Fruit fly (Drosophila melanogaster) whole organism, adult: ENCODE data around the gene CG6527.

ENCODE experiments used
- CG14711 ChIP-seq: fragments of 200-800 bp; sonication (Bioruptor generic); optimal IDR thresholded peaks from 2 replicates; lab custom pipeline; 2018; ENCODE audit warnings: missing biosample characterization, mild to moderate bottlenecking, missing genetic modification characterization, moderate library complexity
- CG33017 ChIP-seq: fragments of 200-800 bp; sonication (Bioruptor generic); optimal IDR thresholded peaks from 2 replicates; lab custom pipeline; 2018; ENCODE audit warnings: missing biosample characterization, mild to moderate bottlenecking, missing genetic modification characterization, moderate library complexity
- CG5204 ChIP-seq: fragments of 200-800 bp; sonication (Bioruptor generic); optimal IDR thresholded peaks from 2 replicates; lab custom pipeline; 2016; ENCODE audit warnings: missing biosample characterization, missing genetic modification characterization
- CG7045 ChIP-seq: fragments of 200-800 bp; sonication (Bioruptor generic); optimal IDR thresholded peaks from 2 replicates; lab custom pipeline; 2017; ENCODE audit warnings: missing biosample characterization, mild to moderate bottlenecking, missing genetic modification characterization
- CG7101 ChIP-seq: fragments of 200-800 bp; sonication (Bioruptor generic); optimal IDR thresholded peaks from 2 replicates; lab custom pipeline; 2018; ENCODE audit warnings: missing biosample characterization, mild to moderate bottlenecking, missing genetic modification characterization, moderate library complexity
- Clk ChIP-seq: fragments of 200-800 bp; sonication (Bioruptor generic); optimal IDR thresholded peaks from 2 replicates; lab custom pipeline; 2017; ENCODE audit warnings: missing biosample characterization, missing genetic modification characterization
- Hr96 ChIP-seq: fragments of 200-800 bp; sonication (Bioruptor generic); optimal IDR thresholded peaks from 2 replicates; lab custom pipeline; 2016; ENCODE audit warnings: missing biosample characterization, missing genetic modification characterization
- Mnt ChIP-seq: fragments of 200-800 bp; sonication (Bioruptor generic); optimal IDR thresholded peaks from 2 replicates; lab custom pipeline; 2016; ENCODE audit warnings: missing biosample characterization, mild to moderate bottlenecking, missing genetic modification characterization
- cic ChIP-seq: fragments of 200-800 bp; sonication (Bioruptor generic); optimal IDR thresholded peaks from 2 replicates; lab custom pipeline; 2017; ENCODE audit warnings: missing biosample characterization, mild to moderate bottlenecking, missing genetic modification characterization, moderate library complexity
- cnc ChIP-seq, 2 experiments: fragments of >200 bp; optimal IDR thresholded peaks; 2 replicates each; lab custom pipeline; 2017
- kay ChIP-seq: fragments of 200-800 bp; sonication (Bioruptor generic); peaks from one replicate; lab custom pipeline; 2016; ENCODE audit warnings: missing biosample characterization, missing genetic modification characterization, borderline replicate concordance
- pad ChIP-seq: fragments of 200-800 bp; sonication (Bioruptor generic); optimal IDR thresholded peaks from 3 replicates; lab custom pipeline; 2017; ENCODE audit warnings: missing biosample characterization, missing genetic modification characterization, mild to moderate bottlenecking, moderate library complexity, missing genetic modification reagents
- tj ChIP-seq: fragments of 200-800 bp; sonication (Bioruptor generic); optimal IDR thresholded peaks from 3 replicates; lab custom pipeline; 2017; ENCODE audit warnings: missing biosample characterization, mild to moderate bottlenecking, missing genetic modification characterization, moderate library complexity
- toe ChIP-seq: fragments of 200-800 bp; sonication (Bioruptor generic); optimal IDR thresholded peaks from 2 replicates; lab custom pipeline; 2016; ENCODE audit warnings: missing biosample characterization, missing genetic modification characterization

DNA sequence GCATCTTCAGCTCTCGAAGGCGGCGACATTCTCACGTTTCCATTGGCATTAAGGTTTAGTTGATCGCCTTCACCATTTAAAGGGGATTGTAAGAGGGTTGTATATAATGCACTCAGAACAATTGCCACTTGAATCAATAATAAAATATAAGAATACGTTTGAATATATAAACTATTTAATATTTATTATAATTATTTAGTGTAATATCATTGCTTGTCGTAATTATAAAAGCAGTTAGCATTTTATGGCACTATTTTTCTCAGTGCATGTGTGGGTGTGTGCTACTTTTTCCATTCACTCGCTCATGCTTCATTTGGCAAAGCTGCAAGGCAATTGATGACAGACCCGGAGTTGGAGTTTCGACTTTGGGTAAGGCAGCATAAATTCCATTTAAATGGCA is 3.4 kb upstream of the CG6527 start:
- TF ChIP-seq cic (GFP tag; lab: Kevin White, UChicago) (no peak), kay (GFP tag; lab: Kevin White, UChicago) (no peak), CG7101 (tag; lab: Kevin White, UChicago) (no peak), CG14711 (no peak), Clk (GFP tag; lab: Kevin White, UChicago) (no peak), CG7045 (GFP tag; lab: Kevin White, UChicago) (no peak), Mnt (GFP tag; lab: Kevin White, UChicago) (no peak), tj (no peak), cnc (optimal IDR thresholded peaks at IDR 0.05; lab: Kevin White, UChicago) (no peak), CG33017 (no peak), CG5204 (GFP tag; lab: Kevin White, UChicago) (no peak), Hr96 (no peak), pad (no peak), toe (GFP tag; lab: Kevin White, UChicago) (no peak)
